Fruit fly (Drosophila melanogaster) whole organism, wandering third instar larva: ENCODE data around the gene CG9667.
A peak's percentile ranks its signal among the peaks of the same experiment; 100 is the strongest.

Source experiments
- Abd-B ChIP-seq: fragments of >200 bp; optimal IDR thresholded peaks from 2 replicates; lab custom pipeline; 2017; ENCODE audit warnings: missing biosample characterization, missing genetic modification characterization
- CG32264 ChIP-seq: fragments of 200-800 bp; sonication (Bioruptor generic); optimal IDR thresholded peaks from 2 replicates; lab custom pipeline; 2016; ENCODE audit warnings: missing biosample characterization, missing genetic modification characterization
- CG9705 ChIP-seq: fragments of 200-800 bp; sonication (Bioruptor generic); optimal IDR thresholded peaks from 2 replicates; lab custom pipeline; 2018; ENCODE audit warnings: missing biosample characterization, mild to moderate bottlenecking, missing genetic modification characterization
- CrebA ChIP-seq: fragments of 200-800 bp; sonication (Bioruptor generic); optimal IDR thresholded peaks from 2 replicates; lab custom pipeline; 2016; ENCODE audit warnings: missing biosample characterization, mild to moderate bottlenecking, missing genetic modification characterization, borderline replicate concordance
- Dfd ChIP-seq: fragments of >200 bp; optimal IDR thresholded peaks from 2 replicates; lab custom pipeline; 2017; ENCODE audit warnings: missing biosample characterization, missing genetic modification characterization
- Dif ChIP-seq: fragments of 200-275, 200-300 bp; sonication (Bioruptor generic); optimal IDR thresholded peaks from 2 replicates; lab custom pipeline; 2018; ENCODE audit warnings: missing biosample characterization, missing genetic modification characterization; ENCODE audit not compliant: partially characterized antibody
- GATAd ChIP-seq: sonication (Bioruptor generic); optimal IDR thresholded peaks from 2 replicates; lab custom pipeline; 2016; ENCODE audit warnings: missing biosample characterization, missing genetic modification characterization
- HLH106 ChIP-seq: fragments of 200-800 bp; optimal IDR thresholded peaks from 3 replicates; lab custom pipeline; 2019; ENCODE audit warnings: missing biosample characterization, mild to moderate bottlenecking, missing genetic modification characterization, moderate library complexity
- Hnf4 ChIP-seq: fragments of 200-800 bp; sonication (Bioruptor generic); optimal IDR thresholded peaks from 2 replicates; lab custom pipeline; 2016; ENCODE audit warnings: missing biosample characterization, mild to moderate bottlenecking, missing genetic modification characterization
- Hr78 ChIP-seq: fragments of >200 bp; optimal IDR thresholded peaks from 2 replicates; lab custom pipeline; 2017; ENCODE audit warnings: missing biosample characterization, missing genetic modification characterization
- Hr83 ChIP-seq: fragments of 200-300 bp; sonication (Bioruptor generic); optimal IDR thresholded peaks from 2 replicates; lab custom pipeline; 2016; ENCODE audit warnings: missing biosample characterization, mild to moderate bottlenecking, missing genetic modification characterization, moderate library complexity; ENCODE audit not compliant: poor library complexity, severe bottlenecking
- Jra ChIP-seq: sonication (Bioruptor generic); optimal IDR thresholded peaks from 2 replicates; lab custom pipeline; 2016; ENCODE audit warnings: missing biosample characterization, missing genetic modification characterization
- Mio ChIP-seq: sonication (Bioruptor generic); optimal IDR thresholded peaks from 2 replicates; lab custom pipeline; 2016; ENCODE audit warnings: missing biosample characterization, missing genetic modification characterization
- Myc ChIP-seq: fragments of >200 bp; optimal IDR thresholded peaks from 2 replicates; lab custom pipeline; 2017
- N ChIP-seq: fragments of >200 bp; optimal IDR thresholded peaks from 2 replicates; lab custom pipeline; 2018; ENCODE audit warnings: missing biosample characterization, missing external identifiers, missing genetic modification characterization
- OdsH ChIP-seq: fragments of 200-800 bp; sonication (Bioruptor generic); optimal IDR thresholded peaks from 2 replicates; lab custom pipeline; 2016; ENCODE audit warnings: missing biosample characterization, mild to moderate bottlenecking, missing genetic modification characterization
- Rel ChIP-seq, 2 experiments: fragments of 200-800 bp; sonication (Bioruptor generic) in 1 of 2; optimal IDR thresholded peaks; 2 replicates in 1 of 2; 3 replicates in 1 of 2; lab custom pipeline; 2016 to 2019; ENCODE audit warnings: mild to moderate bottlenecking in 2 of 2, missing biosample characterization in 2 of 2, missing genetic modification characterization in 2 of 2, moderate library complexity in 1 of 2
- Sp1 ChIP-seq: fragments of 200-800 bp; sonication (Bioruptor generic); optimal IDR thresholded peaks from 3 replicates; lab custom pipeline; 2019; ENCODE audit warnings: missing biosample characterization, mild to moderate bottlenecking, missing genetic modification characterization, moderate library complexity
- Vsx2 ChIP-seq: fragments of 200-300, 225-300 bp; sonication (Bioruptor generic); optimal IDR thresholded peaks from 2 replicates; lab custom pipeline; 2018; ENCODE audit warnings: missing biosample characterization, missing genetic modification characterization; ENCODE audit not compliant: partially characterized antibody
- br ChIP-seq: fragments of 200-800 bp; sonication (Bioruptor generic); optimal IDR thresholded peaks from 2 replicates; lab custom pipeline; 2016; ENCODE audit warnings: missing biosample characterization, missing genetic modification characterization
- brk ChIP-seq: fragments of 200-800 bp; sonication (Bioruptor generic); optimal IDR thresholded peaks from 2 replicates; lab custom pipeline; 2016; ENCODE audit warnings: missing biosample characterization, mild to moderate bottlenecking, missing genetic modification characterization
- dl ChIP-seq, 2 experiments: fragments of 175-275, 200-275 bp in 1 of 2; fragments of 200-275 bp in 1 of 2; sonication (Bioruptor generic); optimal IDR thresholded peaks; lab custom pipeline; 2018; ENCODE audit warnings: mild to moderate bottlenecking in 2 of 2, missing biosample characterization in 2 of 2, missing genetic modification characterization in 2 of 2, moderate library complexity in 2 of 2; ENCODE audit not compliant: partially characterized antibody in 2 of 2, insufficient read depth in 1 of 2
- dmrt93B ChIP-seq: fragments of 200-800 bp; sonication (Bioruptor generic); optimal IDR thresholded peaks from 2 replicates; lab custom pipeline; 2018; ENCODE audit warnings: missing biosample characterization, mild to moderate bottlenecking, missing genetic modification characterization
- dsf ChIP-seq: sonication (Bioruptor generic); optimal IDR thresholded peaks from 2 replicates; lab custom pipeline; 2016; ENCODE audit warnings: missing biosample characterization, missing genetic modification characterization, borderline replicate concordance
- ey ChIP-seq: fragments of 200-800 bp; sonication (Bioruptor generic); optimal IDR thresholded peaks from 2 replicates; lab custom pipeline; 2016; ENCODE audit warnings: missing biosample characterization, missing genetic modification characterization
- foxo ChIP-seq, 2 experiments: fragments of 200-800 bp; sonication (Bioruptor generic); optimal IDR thresholded peaks; 2 replicates in 1 of 2; 3 replicates in 1 of 2; lab custom pipeline; 2016 to 2017; ENCODE audit warnings: missing biosample characterization in 2 of 2, missing genetic modification characterization in 2 of 2
- fru ChIP-seq: fragments of 200-800 bp; sonication (Bioruptor generic); optimal IDR thresholded peaks from 3 replicates; lab custom pipeline; 2016; ENCODE audit warnings: missing biosample characterization, mild to moderate bottlenecking, missing genetic modification characterization
- h ChIP-seq: fragments of 200-800 bp; sonication (Bioruptor generic); optimal IDR thresholded peaks from 3 replicates; lab custom pipeline; 2016; ENCODE audit warnings: missing biosample characterization, mild to moderate bottlenecking, missing genetic modification characterization
- jim ChIP-seq: fragments of 175-275, 200-325 bp; sonication (Bioruptor generic); optimal IDR thresholded peaks from 2 replicates; lab custom pipeline; 2016; ENCODE audit warnings: missing biosample characterization, mild to moderate bottlenecking, missing genetic modification characterization
- lola ChIP-seq: fragments of >200 bp; optimal IDR thresholded peaks from 2 replicates; lab custom pipeline; 2017; ENCODE audit warnings: missing biosample characterization, missing genetic modification characterization
- pan ChIP-seq: fragments of >200 bp; optimal IDR thresholded peaks from 2 replicates; lab custom pipeline; 2017
- psq ChIP-seq: fragments of 200-800 bp; sonication (Bioruptor generic); optimal IDR thresholded peaks from 3 replicates; lab custom pipeline; 2017; ENCODE audit warnings: missing biosample characterization, mild to moderate bottlenecking, missing genetic modification characterization, moderate library complexity
- rgr ChIP-seq: fragments of 200-800 bp; sonication (Bioruptor generic); optimal IDR thresholded peaks from 3 replicates; lab custom pipeline; 2016; ENCODE audit warnings: missing biosample characterization, mild to moderate bottlenecking, missing genetic modification characterization
- sage ChIP-seq: fragments of 200-800 bp; sonication (Bioruptor generic); optimal IDR thresholded peaks from 2 replicates; lab custom pipeline; 2016; ENCODE audit warnings: missing biosample characterization, mild to moderate bottlenecking, missing genetic modification characterization
- sv ChIP-seq: fragments of 200-800 bp; sonication (Bioruptor generic); optimal IDR thresholded peaks from 3 replicates; lab custom pipeline; 2016; ENCODE audit warnings: missing biosample characterization, missing genetic modification characterization
- tai ChIP-seq: sonication (Bioruptor generic); optimal IDR thresholded peaks from 2 replicates; lab custom pipeline; 2016; ENCODE audit warnings: missing biosample characterization, missing genetic modification characterization
- usp ChIP-seq: fragments of >200 bp; optimal IDR thresholded peaks from 2 replicates; lab custom pipeline; 2017; ENCODE audit warnings: missing biosample characterization, missing genetic modification characterization
- woc ChIP-seq: sonication (Bioruptor generic); optimal IDR thresholded peaks from 2 replicates; lab custom pipeline; 2016; ENCODE audit warnings: missing biosample characterization, mild to moderate bottlenecking, missing genetic modification characterization

CG9667 gene

DNA sequence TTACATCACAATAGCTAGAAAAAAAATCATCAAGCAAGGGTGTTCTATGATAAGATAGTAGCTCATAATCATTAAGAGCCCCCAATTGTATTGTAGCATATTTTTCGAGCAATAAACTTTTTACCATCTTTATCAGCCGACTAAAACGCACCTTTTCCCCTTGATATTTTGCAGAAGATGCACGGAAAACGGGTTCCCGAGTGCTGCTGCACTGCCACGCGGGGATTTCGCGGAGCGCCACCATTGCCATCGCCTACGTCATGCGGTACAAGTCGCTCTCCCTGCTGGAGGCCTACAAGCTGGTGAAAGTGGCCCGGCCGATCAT lies 5.9 kb downstream of the CG9667 start:
- TF ChIP-seq Rel (GFP tag; optimal IDR thresholded peaks at IDR 0.05; lab: Kevin White, UChicago): no peak
- TF ChIP-seq Rel (tag; optimal IDR thresholded peaks at IDR 0.05; lab: Kevin White, UChicago): peak; percentile 49
- no peak for TF ChIP-seq N (GFP tag; lab: Kevin White, UChicago)
- peak; percentile 86 for TF ChIP-seq Myc (lab: Kevin White, UChicago)
- no peak for TF ChIP-seq CG32264
- TF ChIP-seq pan (lab: Kevin White, UChicago): no peak

DNA sequence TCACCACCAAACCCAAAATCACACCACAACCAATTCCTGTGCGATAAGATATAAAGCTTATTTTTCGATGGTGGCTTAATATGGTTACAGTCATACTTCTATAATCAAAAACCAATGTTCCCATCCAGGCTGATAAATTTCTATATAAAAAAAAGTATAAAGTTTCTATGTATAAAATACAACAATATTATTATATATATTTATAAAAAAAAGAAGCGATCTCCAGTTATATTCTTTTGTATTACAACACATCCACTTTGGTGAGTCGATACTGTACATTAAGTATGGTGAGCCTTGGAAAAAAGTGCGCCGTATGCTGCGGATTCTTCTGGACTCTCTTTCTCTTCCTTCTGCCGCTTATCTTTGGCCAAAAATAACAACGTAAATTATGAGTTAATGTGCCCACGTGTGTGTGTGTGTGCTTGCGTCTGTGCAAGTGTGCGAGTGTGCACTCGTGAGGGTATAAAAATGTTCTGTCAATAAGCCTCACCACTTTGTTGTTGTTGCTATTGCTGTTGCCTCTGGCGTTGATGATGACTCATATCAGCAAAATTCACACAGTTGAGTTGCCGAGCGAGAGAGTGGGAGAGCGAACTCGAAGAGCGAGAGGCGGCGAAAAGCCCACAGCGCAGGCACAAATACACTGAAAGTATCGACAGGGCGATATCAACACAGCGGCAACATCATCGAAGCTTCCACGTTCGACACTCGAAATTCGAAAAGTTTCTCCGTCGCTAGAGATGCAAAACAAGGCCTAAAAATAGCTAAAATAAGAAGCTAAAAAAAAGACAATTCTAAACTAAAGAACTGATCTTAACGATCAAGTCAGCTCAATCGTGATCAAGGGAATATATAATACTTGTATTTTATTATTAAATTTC lies 6.5 kb downstream of the CG9667 start:
- TF ChIP-seq sage (peak; percentile 39), psq (GFP tag; lab: Kevin White, UChicago) (peak; percentile 95), lola (GFP tag; lab: Kevin White, UChicago) (no peak), br (GFP tag; lab: Kevin White, UChicago) (peak; percentile 61), sv (GFP tag; lab: Kevin White, UChicago) (no peak), Vsx2 (GFP tag; lab: Kevin White, UChicago) (no peak), dl (GFP tag; optimal IDR thresholded peaks at IDR 0.05; lab: Kevin White, UChicago; ENCODE audit: insufficient read depth in 1 of 2, partially characterized antibody in 2 of 2) (peak; percentile 78 to 90), CG32264 (peak; percentile 36), jim (no peak), fru (GFP tag; lab: Kevin White, UChicago) (peak; percentile 87), Hr83 (GFP tag; lab: Kevin White, UChicago) (peak; percentile 77), h (peak; percentile 66), dsf (GFP tag; lab: Kevin White, UChicago) (peak; percentile 44), Dfd (GFP tag; lab: Kevin White, UChicago) (no peak), brk (GFP tag; lab: Kevin White, UChicago) (peak; percentile 77), N (GFP tag; lab: Kevin White, UChicago) (no peak), CrebA (GFP tag; lab: Kevin White, UChicago) (no peak), dmrt93B (GFP tag; lab: Kevin White, UChicago) (peak; percentile 74), Sp1 (GFP tag; lab: Kevin White, UChicago) (peak; percentile 95), woc (GFP tag; lab: Kevin White, UChicago) (peak; percentile 41), OdsH (GFP tag; lab: Kevin White, UChicago) (peak; percentile 90), Abd-B (no peak), Rel (GFP tag; optimal IDR thresholded peaks at IDR 0.05; lab: Kevin White, UChicago) (peak; percentile 59), Rel (tag; optimal IDR thresholded peaks at IDR 0.05; lab: Kevin White, UChicago) (peak; percentile 89), pan (lab: Kevin White, UChicago) (no peak), rgr (GFP tag; lab: Kevin White, UChicago) (peak; percentile 81), Mio (GFP tag; lab: Kevin White, UChicago) (peak; percentile 35), Jra (GFP tag; lab: Kevin White, UChicago) (peak; percentile 95), GATAd (GFP tag; lab: Kevin White, UChicago) (no peak), Myc (lab: Kevin White, UChicago) (no peak), tai (peak; percentile 69), Hnf4 (GFP tag; lab: Kevin White, UChicago) (peak; percentile 62), foxo (GFP tag; optimal IDR thresholded peaks at IDR 0.05; lab: Kevin White, UChicago) (peak in 1 of 2 experiments; percentile 88), HLH106 (tag; lab: Kevin White, UChicago) (peak; percentile 95), CG9705 (GFP tag; lab: Kevin White, UChicago) (peak; percentile 23), Hr78 (GFP tag; lab: Kevin White, UChicago) (no peak), ey (GFP tag; lab: Kevin White, UChicago) (peak; percentile 48), usp (GFP tag; lab: Kevin White, UChicago) (no peak), Dif (GFP tag; lab: Kevin White, UChicago) (peak; percentile 85)
- TF ChIP-seq, all 38 proteins: peak for 25
